Worm (Caenorhabditis elegans): ENCODE data around the gene scl-1.
A peak's percentile ranks its signal among the peaks of the same experiment; 100 is the strongest.

scl-1 gene

ce11 chrIV:13066044-13066443, 9.9 kb downstream of the scl-1 start:
- no peak for TF ChIP-seq mml-1 (tag; optimal IDR thresholded peaks at IDR 0.05)
- TF ChIP-seq daf-12 (tag; optimal IDR thresholded peaks at IDR 0.05) = no peak

ce11 chrIV:13067200-13067599, 11.1 kb downstream of the scl-1 start, which contains the start of gene col-131:
TSS of gene col-131 (minus strand) at chrIV:13067300.
- TF ChIP-seq aly-2 (tag; optimal IDR thresholded peaks at IDR 0.05) (no peak), ceh-82 (tag; optimal IDR thresholded peaks at IDR 0.05) (no peak), unc-62 (GFP tag; optimal IDR thresholded peaks at IDR 0.05) (no peak), R02D3.7 (tag; optimal IDR thresholded peaks at IDR 0.05) (no peak), eor-1 (tag; optimal IDR thresholded peaks at IDR 0.05) (no peak), nhr-43 (tag; optimal IDR thresholded peaks at IDR 0.05; ENCODE audit: poor library complexity, severe bottlenecking) (no peak)

ce11 chrIV:13068451-13068850, 12.3 kb downstream of the scl-1 start, which contains the start of gene scl-6:
TSS of gene scl-6 (plus strand) at chrIV:13068751.
- no peak for TF ChIP-seq zag-1 (tag; optimal IDR thresholded peaks at IDR 0.05)
- no peak for TF ChIP-seq mml-1 (tag; optimal IDR thresholded peaks at IDR 0.05)
- TF ChIP-seq sea-2 (GFP tag; optimal IDR thresholded peaks at IDR 0.05) = no peak
- TF ChIP-seq aly-2 (tag; optimal IDR thresholded peaks at IDR 0.05) = no peak
- TF ChIP-seq ZK546.5 (tag; optimal IDR thresholded peaks at IDR 0.05) = no peak
- TF ChIP-seq fos-1 (tag; optimal IDR thresholded peaks at IDR 0.05) = no peak
- no peak for TF ChIP-seq fkh-2 (tag; optimal IDR thresholded peaks at IDR 0.05)
- no peak for TF ChIP-seq nhr-28 (tag; optimal IDR thresholded peaks at IDR 0.05)
- no peak for TF ChIP-seq fkh-10 (GFP tag; optimal IDR thresholded peaks at IDR 0.05)
- TF ChIP-seq skn-1 (tag; optimal IDR thresholded peaks at IDR 0.05) = no peak
- TF ChIP-seq tbx-2 (tag; optimal IDR thresholded peaks at IDR 0.05) = no peak
- no peak for TF ChIP-seq nhr-76 (tag; optimal IDR thresholded peaks at IDR 0.05)
- no peak for TF ChIP-seq nhr-11 (tag; optimal IDR thresholded peaks at IDR 0.05)
- TF ChIP-seq egl-5 (tag; optimal IDR thresholded peaks at IDR 0.05) = no peak

ce11 chrIV:13070142-13070541, 14.0 kb downstream of the scl-1 start, which contains the start of gene scl-7:
TSS of gene scl-7 (plus strand) at chrIV:13070442.
- TF ChIP-seq pqm-1 (tag; optimal IDR thresholded peaks at IDR 0.05) = no peak
- no peak for TF ChIP-seq fkh-10 (GFP tag; optimal IDR thresholded peaks at IDR 0.05)
- no peak for TF ChIP-seq lin-15B (tag; optimal IDR thresholded peaks at IDR 0.05)
- no peak for TF ChIP-seq lin-39 (tag; optimal IDR thresholded peaks at IDR 0.05)
- no peak for TF ChIP-seq nfya-1 (tag; optimal IDR thresholded peaks at IDR 0.05; ENCODE audit: insufficient read depth)
- no peak for TF ChIP-seq nhr-76 (tag; optimal IDR thresholded peaks at IDR 0.05)
- no peak for TF ChIP-seq nhr-237 (tag; optimal IDR thresholded peaks at IDR 0.05)
- TF ChIP-seq ztf-11 (tag; optimal IDR thresholded peaks at IDR 0.05) = no peak
- TF ChIP-seq ama-1 (optimal IDR thresholded peaks at IDR 0.05) = no peak
- TF ChIP-seq nhr-77 (tag; optimal IDR thresholded peaks at IDR 0.05) = no peak
- TF ChIP-seq nhr-12 (tag; optimal IDR thresholded peaks at IDR 0.05) = no peak
- no peak for TF ChIP-seq zag-1 (tag; optimal IDR thresholded peaks at IDR 0.05)
- TF ChIP-seq ceh-28 (tag; optimal IDR thresholded peaks at IDR 0.05) = no peak
- no peak for TF ChIP-seq nhr-23 (tag; optimal IDR thresholded peaks at IDR 0.05)
- TF ChIP-seq nhr-43 (tag; optimal IDR thresholded peaks at IDR 0.05; ENCODE audit: poor library complexity, severe bottlenecking) = no peak

- TF ChIP-seq elt-2 (tag; optimal IDR thresholded peaks at IDR 0.05) = no peak
- no peak for TF ChIP-seq ama-1 (optimal IDR thresholded peaks at IDR 0.05)
- TF ChIP-seq egl-27 (tag; optimal IDR thresholded peaks at IDR 0.05) = no peak
- no peak for TF ChIP-seq egl-5 (tag; optimal IDR thresholded peaks at IDR 0.05)
Observed at ce11 chrIV:13071445-13071844, 15.3 kb downstream of the scl-1 start, which contains the start of gene scl-8. TSS of gene scl-8 (plus strand) at chrIV:13071745.

ce11 chrIV:13075625-13076252, 19.6 kb downstream of the scl-1 start:
- TF ChIP-seq nhr-237 (tag; optimal IDR thresholded peaks at IDR 0.05) = no peak
- peak; percentile 51 for TF ChIP-seq nhr-23 (tag; optimal IDR thresholded peaks at IDR 0.05)
- TF ChIP-seq elt-2 (tag; optimal IDR thresholded peaks at IDR 0.05) = no peak
- peak; percentile 63 for TF ChIP-seq nhr-43 (tag; optimal IDR thresholded peaks at IDR 0.05; ENCODE audit: poor library complexity, severe bottlenecking)
- no peak for TF ChIP-seq sea-2 (GFP tag; optimal IDR thresholded peaks at IDR 0.05)
- no peak for TF ChIP-seq ceh-16 (tag; optimal IDR thresholded peaks at IDR 0.05)
- TF ChIP-seq elt-3 (tag; optimal IDR thresholded peaks at IDR 0.05) = peak in 2 of 3 experiments; percentile 43 to 47
- no peak for TF ChIP-seq daf-12 (tag; optimal IDR thresholded peaks at IDR 0.05)
- TF ChIP-seq unc-39 (tag; optimal IDR thresholded peaks at IDR 0.05) = no peak
- peak; percentile 17 for TF ChIP-seq nhr-25 (tag; optimal IDR thresholded peaks at IDR 0.05)
- no peak for TF ChIP-seq R02D3.7 (tag; optimal IDR thresholded peaks at IDR 0.05)
- TF ChIP-seq lin-39 (tag; optimal IDR thresholded peaks at IDR 0.05) = no peak
- TF ChIP-seq fkh-2 (tag; optimal IDR thresholded peaks at IDR 0.05) = no peak
- TF ChIP-seq ceh-28 (tag; optimal IDR thresholded peaks at IDR 0.05) = no peak
- TF ChIP-seq tbx-2 (tag; optimal IDR thresholded peaks at IDR 0.05) = no peak

Measured in whole organism, L3 larva.